Fruit fly (Drosophila melanogaster): Measurements from ENCODE around the gene CG32987.

Gene CG32987

DNA sequence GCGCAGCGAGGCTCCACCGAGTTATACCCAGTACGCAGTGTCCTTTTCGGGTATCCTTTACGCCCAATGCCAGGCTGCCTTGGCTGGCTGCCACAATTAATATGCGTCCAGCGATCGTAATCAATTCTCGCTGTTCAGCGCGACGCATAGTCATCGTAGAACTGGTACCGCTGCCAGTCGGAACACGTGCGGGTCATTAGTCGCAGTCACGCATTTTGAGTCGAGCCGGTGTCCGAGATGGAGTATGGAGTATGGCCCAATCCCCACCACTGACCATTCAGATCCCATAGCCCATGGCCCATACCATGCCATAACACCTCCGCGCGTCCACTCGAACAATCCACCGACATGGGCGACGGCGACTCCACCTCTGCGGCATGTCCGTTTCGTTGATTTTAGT lies 5.9 kb upstream of the CG32987 start:
- TF ChIP-seq CG34367 (tag; optimal IDR thresholded peaks at IDR 0.05) = no peak
- TF ChIP-seq Ets98B (GFP tag; IDR thresholded peaks at IDR 0.05) = no peak
- no peak for TF ChIP-seq Snoo (tag; optimal IDR thresholded peaks at IDR 0.05)
- TF ChIP-seq CG13204 (GFP tag; optimal IDR thresholded peaks at IDR 0.05) = peak; percentile 47
- no peak for TF ChIP-seq CG12605 (GFP tag; IDR thresholded peaks at IDR 0.05)
- peak; percentile 59 for TF ChIP-seq EcR (GFP tag; optimal IDR thresholded peaks at IDR 0.05)

DNA sequence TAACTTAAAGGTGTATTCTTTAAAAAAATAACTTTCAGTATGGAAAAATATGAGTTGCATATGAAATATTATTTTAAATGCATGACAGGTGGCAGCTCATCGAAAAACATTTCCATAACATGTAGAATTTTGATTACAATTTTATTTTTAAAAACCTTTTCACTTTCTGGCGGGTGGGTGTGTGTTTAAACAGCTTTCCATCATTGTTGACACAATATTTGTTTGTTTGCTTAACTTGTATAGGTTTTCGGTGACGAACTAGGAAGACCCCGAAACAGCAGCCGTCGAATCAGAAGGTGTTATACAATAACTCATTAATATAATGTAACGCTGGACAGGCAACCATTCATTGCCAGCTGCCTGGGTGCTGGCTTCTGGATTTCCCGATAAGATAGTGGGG lies 3.8 kb upstream of the CG32987 start:
- TF ChIP-seq CG14655 (GFP tag; optimal IDR thresholded peaks at IDR 0.05) (no peak), CG12605 (GFP tag; IDR thresholded peaks at IDR 0.05) (no peak), CG8301 (tag; optimal IDR thresholded peaks at IDR 0.05) (no peak), rn (GFP tag; IDR thresholded peaks at IDR 0.05) (no peak), EcR (GFP tag; optimal IDR thresholded peaks at IDR 0.05) (no peak), CG9948 (tag; optimal IDR thresholded peaks at IDR 0.05) (no peak), CG10348 (GFP tag; IDR thresholded peaks at IDR 0.05) (no peak), gl (tag; optimal IDR thresholded peaks at IDR 0.05) (no peak)

DNA sequence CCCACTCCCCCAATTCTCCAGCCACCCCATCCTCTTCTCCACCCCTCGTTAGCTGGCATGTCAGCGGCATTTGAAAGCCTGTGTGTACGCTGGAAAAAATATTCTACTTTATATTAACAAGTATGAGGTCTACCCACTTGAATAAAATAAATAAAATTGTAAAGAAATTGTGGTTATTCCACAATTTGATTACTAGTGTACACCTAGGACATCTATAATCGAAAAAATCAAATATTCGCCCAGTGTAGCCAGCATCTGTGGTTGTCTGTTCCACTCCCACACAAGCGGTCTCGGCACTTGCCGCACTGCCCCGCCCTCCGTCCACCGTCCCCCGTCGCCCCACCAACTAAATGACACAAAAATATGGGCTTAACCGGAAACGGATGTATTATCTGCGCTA lies 2.8 kb upstream of the CG32987 start:
- TF ChIP-seq rn (GFP tag; IDR thresholded peaks at IDR 0.05) = peak; percentile 30; the same call in 1 of the 2 replicates
- peak; percentile 45 for TF ChIP-seq CG9948 (tag; optimal IDR thresholded peaks at IDR 0.05)
- no peak for TF ChIP-seq CG17806 (tag; optimal IDR thresholded peaks at IDR 0.05)
- no peak for TF ChIP-seq CG12605 (GFP tag; IDR thresholded peaks at IDR 0.05)
- TF ChIP-seq Snoo (tag; optimal IDR thresholded peaks at IDR 0.05) = peak; percentile 58
- TF ChIP-seq D1 (tag; optimal IDR thresholded peaks at IDR 0.05) = no peak
- TF ChIP-seq CG32121 (GFP tag; IDR thresholded peaks at IDR 0.05) = no peak; the same call in 1 of the 2 replicates
- peak; percentile 37 for TF ChIP-seq Pif1A (GFP tag; optimal IDR thresholded peaks at IDR 0.05)
- peak; percentile 37 for TF ChIP-seq CG8301 (tag; optimal IDR thresholded peaks at IDR 0.05)
- peak; percentile 20 for TF ChIP-seq Pif1B (GFP tag; optimal IDR thresholded peaks at IDR 0.05)
- peak; percentile 63 for TF ChIP-seq CG8159 (tag; optimal IDR thresholded peaks at IDR 0.05)
- no peak for TF ChIP-seq Ets98B (GFP tag; IDR thresholded peaks at IDR 0.05)
- no peak for TF ChIP-seq CG34367 (tag; optimal IDR thresholded peaks at IDR 0.05)
- peak; percentile 68 for TF ChIP-seq fd96Ca (GFP tag; IDR thresholded peaks at IDR 0.05)
- no peak for TF ChIP-seq CG10348 (GFP tag; IDR thresholded peaks at IDR 0.05)
- peak; percentile 5 for TF ChIP-seq gl (tag; optimal IDR thresholded peaks at IDR 0.05)
- no peak for TF ChIP-seq EcR (GFP tag; optimal IDR thresholded peaks at IDR 0.05)
- no peak for TF ChIP-seq CG13204 (GFP tag; optimal IDR thresholded peaks at IDR 0.05)
- TF ChIP-seq CG14655 (GFP tag; optimal IDR thresholded peaks at IDR 0.05) = peak; percentile 61
- peak; percentile 45 for TF ChIP-seq CG15710 (tag; optimal IDR thresholded peaks at IDR 0.05)
- TF ChIP-seq CG4496 (GFP tag; IDR thresholded peaks at IDR 0.05) = no peak; the same call in 2 of the 3 replicates

DNA sequence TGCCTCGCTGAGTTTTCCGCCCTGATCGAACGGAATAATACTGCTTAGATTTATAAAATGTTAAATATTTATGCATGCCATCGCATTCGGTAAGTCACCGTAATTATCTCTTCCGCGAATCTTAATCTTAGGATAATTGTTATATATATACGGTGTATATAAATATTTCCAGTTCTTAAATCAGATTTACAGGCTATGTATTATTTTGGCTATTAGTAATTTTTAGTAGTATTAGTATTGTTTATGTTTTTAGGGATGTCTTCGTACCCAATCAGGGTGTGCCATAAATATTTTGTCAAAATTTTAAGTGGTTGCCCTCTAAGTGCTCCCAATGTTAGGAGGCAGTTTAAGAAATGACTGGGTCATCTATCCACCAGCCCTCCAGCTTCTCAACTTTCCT lies 1.1 kb upstream of the CG32987 start, which contains the start of gene CG32986:
TSS of gene CG32986 (plus strand) at position 301 of the 400 bp plus-strand sequence.
- TF ChIP-seq CG4496 (GFP tag; IDR thresholded peaks at IDR 0.05) (no peak), CG8159 (tag; optimal IDR thresholded peaks at IDR 0.05) (no peak), CG15710 (tag; optimal IDR thresholded peaks at IDR 0.05) (no peak), CG9948 (tag; optimal IDR thresholded peaks at IDR 0.05) (no peak), gl (tag; optimal IDR thresholded peaks at IDR 0.05) (no peak)

DNA sequence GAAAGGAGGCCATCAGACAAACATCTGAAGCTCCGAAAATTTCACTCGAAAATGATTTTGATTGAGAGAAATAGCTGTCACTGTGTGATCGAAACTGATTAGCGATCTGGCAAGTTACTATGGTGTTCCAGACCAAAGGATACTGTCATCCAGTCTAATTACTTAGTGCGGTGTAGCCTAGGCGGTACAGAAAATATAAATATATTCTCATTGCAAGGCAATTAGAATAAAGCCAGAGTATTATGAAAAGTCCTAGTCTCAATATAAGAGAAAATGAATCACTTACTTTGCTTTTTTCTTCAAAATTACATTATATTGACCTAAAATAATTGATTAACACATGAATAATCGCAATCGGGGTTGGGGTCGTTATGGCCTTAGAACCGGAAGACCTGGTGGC lies 953 bp downstream of the CG32987 start, which contains the start of gene CG32988:
TSS of gene CG32988 (plus strand) at position 301 of the 400 bp plus-strand sequence.
- TF ChIP-seq Ets98B (GFP tag; IDR thresholded peaks at IDR 0.05) (no peak), Snoo (tag; optimal IDR thresholded peaks at IDR 0.05) (no peak), EcR (GFP tag; optimal IDR thresholded peaks at IDR 0.05) (no peak), CG14655 (GFP tag; optimal IDR thresholded peaks at IDR 0.05) (no peak), Pif1B (GFP tag; optimal IDR thresholded peaks at IDR 0.05) (no peak), CG34367 (tag; optimal IDR thresholded peaks at IDR 0.05) (no peak), CG4496 (GFP tag; IDR thresholded peaks at IDR 0.05) (no peak), CG12605 (GFP tag; IDR thresholded peaks at IDR 0.05) (no peak), CG32121 (GFP tag; IDR thresholded peaks at IDR 0.05) (no peak), CG10348 (GFP tag; IDR thresholded peaks at IDR 0.05) (no peak), CG8301 (tag; optimal IDR thresholded peaks at IDR 0.05) (no peak), fd96Ca (GFP tag; IDR thresholded peaks at IDR 0.05) (no peak), CG17806 (tag; optimal IDR thresholded peaks at IDR 0.05) (no peak), gl (tag; optimal IDR thresholded peaks at IDR 0.05) (no peak)

DNA sequence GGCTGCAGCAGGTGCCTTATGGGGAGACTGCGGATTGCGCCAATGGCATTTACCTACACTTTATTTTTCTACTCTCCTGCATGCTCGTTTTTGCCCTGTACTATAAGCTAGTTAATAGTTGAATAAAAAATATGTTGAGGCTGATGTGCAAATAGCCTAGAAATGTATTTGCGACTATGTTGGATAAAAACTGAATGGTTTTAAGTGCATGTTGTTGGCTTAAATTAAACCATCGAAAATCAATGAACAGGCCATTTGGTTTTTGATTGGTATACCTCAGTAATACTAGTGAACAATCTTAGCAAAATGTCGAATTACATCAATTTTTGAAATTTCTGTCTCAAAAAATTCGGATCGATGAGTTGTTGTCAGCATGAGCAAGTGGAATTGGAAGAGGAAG lies 1.9 kb downstream of the CG32987 start, which contains the start of gene CG32983:
TSS of gene CG32983 (plus strand) at position 301 of the 400 bp plus-strand sequence.
- TF ChIP-seq CG8159 (tag; optimal IDR thresholded peaks at IDR 0.05) = no peak
- no peak for TF ChIP-seq CG13204 (GFP tag; optimal IDR thresholded peaks at IDR 0.05)
- no peak for TF ChIP-seq Ets98B (GFP tag; IDR thresholded peaks at IDR 0.05)
- no peak for TF ChIP-seq CG12605 (GFP tag; IDR thresholded peaks at IDR 0.05)
- TF ChIP-seq CG8301 (tag; optimal IDR thresholded peaks at IDR 0.05) = no peak
- TF ChIP-seq Pif1A (GFP tag; optimal IDR thresholded peaks at IDR 0.05) = no peak
- no peak for TF ChIP-seq CG34367 (tag; optimal IDR thresholded peaks at IDR 0.05)
- TF ChIP-seq fd96Ca (GFP tag; IDR thresholded peaks at IDR 0.05) = no peak
- no peak for TF ChIP-seq EcR (GFP tag; optimal IDR thresholded peaks at IDR 0.05)

DNA sequence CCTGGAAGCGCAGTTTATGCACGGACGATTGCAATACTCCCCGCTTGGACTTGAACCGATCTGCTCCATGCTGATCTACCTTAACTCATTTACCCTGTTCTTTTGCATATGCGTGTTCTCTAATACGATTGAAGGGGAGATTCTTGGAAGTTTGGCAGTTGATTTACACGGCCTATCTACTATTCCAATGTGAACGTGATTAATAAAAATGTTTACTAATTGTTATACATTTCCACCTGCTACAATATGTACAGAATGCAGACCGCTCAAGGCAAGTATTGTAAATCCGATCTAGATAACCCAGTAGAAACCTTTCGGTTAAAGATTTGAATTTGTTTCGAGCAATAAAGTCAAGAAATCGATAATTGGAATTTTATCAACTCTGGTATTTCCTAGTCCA lies 2.9 kb downstream of the CG32987 start, which contains the start of gene CG9483:
TSS of gene CG9483 (plus strand) at position 301 of the 400 bp plus-strand sequence.
- TF ChIP-seq CG9948 (tag; optimal IDR thresholded peaks at IDR 0.05) (no peak), CG8301 (tag; optimal IDR thresholded peaks at IDR 0.05) (no peak), EcR (GFP tag; optimal IDR thresholded peaks at IDR 0.05) (no peak), Pif1A (GFP tag; optimal IDR thresholded peaks at IDR 0.05) (no peak), CG8159 (tag; optimal IDR thresholded peaks at IDR 0.05) (no peak), CG34367 (tag; optimal IDR thresholded peaks at IDR 0.05) (no peak), D1 (tag; optimal IDR thresholded peaks at IDR 0.05) (no peak), CG14655 (GFP tag; optimal IDR thresholded peaks at IDR 0.05) (no peak), Pif1B (GFP tag; optimal IDR thresholded peaks at IDR 0.05) (no peak), CG10348 (GFP tag; IDR thresholded peaks at IDR 0.05) (no peak), gl (tag; optimal IDR thresholded peaks at IDR 0.05) (no peak), CG13204 (GFP tag; optimal IDR thresholded peaks at IDR 0.05) (no peak), fd96Ca (GFP tag; IDR thresholded peaks at IDR 0.05) (no peak), CG17806 (tag; optimal IDR thresholded peaks at IDR 0.05) (no peak), CG12605 (GFP tag; IDR thresholded peaks at IDR 0.05) (no peak), rn (GFP tag; IDR thresholded peaks at IDR 0.05) (no peak), Snoo (tag; optimal IDR thresholded peaks at IDR 0.05) (no peak), Ets98B (GFP tag; IDR thresholded peaks at IDR 0.05) (no peak), CG4496 (GFP tag; IDR thresholded peaks at IDR 0.05) (no peak)
